Fruit fly (Drosophila melanogaster): ENCODE results near the gene Rab1.

- no peak for TF ChIP-seq D19B (GFP tag; optimal IDR thresholded peaks at IDR 0.05)
- no peak for TF ChIP-seq mld (GFP tag; IDR thresholded peaks at IDR 0.05; ENCODE audit: partially characterized antibody)
- no peak for TF ChIP-seq Ets97D (GFP tag; optimal IDR thresholded peaks at IDR 0.05)
- no peak for TF ChIP-seq fru (optimal IDR thresholded peaks at IDR 0.05)
- TF ChIP-seq CG30020 (tag; optimal IDR thresholded peaks at IDR 0.05) = no peak
- no peak for TF ChIP-seq psq (GFP tag; optimal IDR thresholded peaks at IDR 0.05)
- TF ChIP-seq CG14014 (GFP tag; IDR thresholded peaks at IDR 0.05) = no peak
- no peak for TF ChIP-seq CG31224 (GFP tag; IDR thresholded peaks at IDR 0.05)
- TF ChIP-seq lilli (GFP tag; optimal IDR thresholded peaks at IDR 0.05) = no peak
Measured at dm6 chr3R:21289071-21289613, 20.3 kb upstream of the Rab1 start.

Measured in whole organism, embryonic.